Fruit fly (Drosophila melanogaster): Measurements from ENCODE around the gene vri.

Gene vri

dm6 chr2L:5342119-5342817 lies 53.5 kb downstream of the vri start, which contains the start of gene Acsf2 (continued):
- no peak for TF ChIP-seq CG6808 (GFP tag; optimal IDR thresholded peaks at IDR 0.05)
- peak; percentile 36 for TF ChIP-seq Ets21C (GFP tag; optimal IDR thresholded peaks at IDR 0.05)
- TF ChIP-seq svp (GFP tag): peak; percentile 81
- no peak for TF ChIP-seq fd59A (GFP tag; optimal IDR thresholded peaks at IDR 0.05)
- peak; percentile 80 for TF ChIP-seq OdsH (GFP tag; optimal IDR thresholded peaks at IDR 0.05)
- TF ChIP-seq Sox102F (GFP tag; optimal IDR thresholded peaks at IDR 0.05): peak; percentile 31
- peak; percentile 5 for TF ChIP-seq CG8319 (GFP tag; optimal IDR thresholded peaks at IDR 0.05)
- TF ChIP-seq CG1621 (tag; optimal IDR thresholded peaks at IDR 0.05): no peak
- peak; percentile 23 for TF ChIP-seq Eip75B (GFP tag; optimal IDR thresholded peaks at IDR 0.05)
- TF ChIP-seq Eip93F (GFP tag; optimal IDR thresholded peaks at IDR 0.05): no peak
- peak; percentile 86 for TF ChIP-seq net (GFP tag; optimal IDR thresholded peaks at IDR 0.05)
- peak; percentile 64 for TF ChIP-seq Hr39 (GFP tag; optimal IDR thresholded peaks at IDR 0.05)
- peak; percentile 60 for TF ChIP-seq acj6 (GFP tag; optimal IDR thresholded peaks at IDR 0.05)
- TF ChIP-seq Sox15 (GFP tag; optimal IDR thresholded peaks at IDR 0.05): peak; percentile 24
- peak; percentile 62 for TF ChIP-seq dac (GFP tag; optimal IDR thresholded peaks at IDR 0.05)

DNA sequence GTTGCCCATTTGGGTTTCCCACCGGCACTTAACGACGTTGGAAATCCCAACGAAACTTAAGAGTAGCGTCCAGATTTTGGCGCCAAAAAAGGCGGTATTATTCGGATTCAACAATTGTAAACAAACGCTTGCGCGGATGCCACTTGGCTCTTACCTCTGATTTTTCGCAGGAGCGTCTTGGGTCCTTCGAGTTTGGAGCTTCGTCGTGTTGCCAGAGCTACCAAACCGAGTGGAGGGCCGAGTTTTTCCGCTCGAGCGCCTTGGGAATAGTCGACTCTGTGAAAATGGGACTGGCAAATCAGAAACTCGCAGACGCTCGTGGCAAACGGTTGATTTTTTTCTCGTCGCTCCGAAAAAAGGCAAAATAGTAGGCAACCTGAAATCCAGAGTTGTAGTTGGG lies 57.2 kb downstream of the vri start, which contains the start of gene nompC:
Gene nompC, plus strand, starts transcription at position 301 of the 400 bp plus-strand sequence.
- TF ChIP-seq salr (GFP tag; optimal IDR thresholded peaks at IDR 0.05) (no peak), CG11762 (GFP tag; optimal IDR thresholded peaks at IDR 0.05; ENCODE audit: insufficient read depth) (no peak), Eip93F (GFP tag; optimal IDR thresholded peaks at IDR 0.05) (no peak), CG8119 (GFP tag; IDR thresholded peaks at IDR 0.05) (no peak), Hr38 (GFP tag; optimal IDR thresholded peaks at IDR 0.05) (no peak), CG6808 (GFP tag; optimal IDR thresholded peaks at IDR 0.05) (no peak), Ets96B (tag; optimal IDR thresholded peaks at IDR 0.05) (no peak), CG9139 (GFP tag; optimal IDR thresholded peaks at IDR 0.05) (no peak), fd85E (GFP tag; optimal IDR thresholded peaks at IDR 0.05) (no peak), CG6163 (GFP tag; IDR thresholded peaks at IDR 0.05) (no peak), net (GFP tag; optimal IDR thresholded peaks at IDR 0.05) (no peak), OdsH (GFP tag; optimal IDR thresholded peaks at IDR 0.05) (no peak)

- TF ChIP-seq Hr39 (GFP tag; optimal IDR thresholded peaks at IDR 0.05) (no peak), CG1621 (tag; optimal IDR thresholded peaks at IDR 0.05) (no peak), CG3919 (GFP tag; optimal IDR thresholded peaks at IDR 0.05) (no peak), eg (GFP tag; IDR thresholded peaks at IDR 0.05) (no peak), topi (GFP tag; optimal IDR thresholded peaks at IDR 0.05) (no peak), Sox14 (GFP tag; optimal IDR thresholded peaks at IDR 0.05) (no peak), CG3032 (tag; optimal IDR thresholded peaks at IDR 0.05) (no peak), dsx (GFP tag; optimal IDR thresholded peaks at IDR 0.05; ENCODE audit: poor library complexity, severe bottlenecking) (no peak), CG11294 (GFP tag; IDR thresholded peaks at IDR 0.05) (no peak), Hr4 (GFP tag; optimal IDR thresholded peaks at IDR 0.05) (no peak), salr (GFP tag; optimal IDR thresholded peaks at IDR 0.05) (no peak)
Observed at dm6 chr2L:5348591-5348990, 59.8 kb downstream of the vri start.

dm6 chr2L:5353454-5353853 lies 64.7 kb downstream of the vri start:
- TF ChIP-seq esn (GFP tag; optimal IDR thresholded peaks at IDR 0.05) (no peak), CG9139 (GFP tag; optimal IDR thresholded peaks at IDR 0.05) (no peak), CG6792 (GFP tag; optimal IDR thresholded peaks at IDR 0.05) (no peak), ss (GFP tag; optimal IDR thresholded peaks at IDR 0.05) (no peak), svp (GFP tag) (no peak), CG6808 (GFP tag; optimal IDR thresholded peaks at IDR 0.05) (no peak), CG8319 (GFP tag; optimal IDR thresholded peaks at IDR 0.05) (no peak), achi (GFP tag; optimal IDR thresholded peaks at IDR 0.05) (no peak), net (GFP tag; optimal IDR thresholded peaks at IDR 0.05) (no peak), fd59A (GFP tag; optimal IDR thresholded peaks at IDR 0.05) (no peak), CG10631 (GFP tag; optimal IDR thresholded peaks at IDR 0.05) (no peak), CG7368 (GFP tag; optimal IDR thresholded peaks at IDR 0.05) (no peak), Ets96B (tag; optimal IDR thresholded peaks at IDR 0.05) (no peak)
